Fruit fly (Drosophila melanogaster): Measurements from ENCODE around the gene CG5895.

Gene CG5895

DNA sequence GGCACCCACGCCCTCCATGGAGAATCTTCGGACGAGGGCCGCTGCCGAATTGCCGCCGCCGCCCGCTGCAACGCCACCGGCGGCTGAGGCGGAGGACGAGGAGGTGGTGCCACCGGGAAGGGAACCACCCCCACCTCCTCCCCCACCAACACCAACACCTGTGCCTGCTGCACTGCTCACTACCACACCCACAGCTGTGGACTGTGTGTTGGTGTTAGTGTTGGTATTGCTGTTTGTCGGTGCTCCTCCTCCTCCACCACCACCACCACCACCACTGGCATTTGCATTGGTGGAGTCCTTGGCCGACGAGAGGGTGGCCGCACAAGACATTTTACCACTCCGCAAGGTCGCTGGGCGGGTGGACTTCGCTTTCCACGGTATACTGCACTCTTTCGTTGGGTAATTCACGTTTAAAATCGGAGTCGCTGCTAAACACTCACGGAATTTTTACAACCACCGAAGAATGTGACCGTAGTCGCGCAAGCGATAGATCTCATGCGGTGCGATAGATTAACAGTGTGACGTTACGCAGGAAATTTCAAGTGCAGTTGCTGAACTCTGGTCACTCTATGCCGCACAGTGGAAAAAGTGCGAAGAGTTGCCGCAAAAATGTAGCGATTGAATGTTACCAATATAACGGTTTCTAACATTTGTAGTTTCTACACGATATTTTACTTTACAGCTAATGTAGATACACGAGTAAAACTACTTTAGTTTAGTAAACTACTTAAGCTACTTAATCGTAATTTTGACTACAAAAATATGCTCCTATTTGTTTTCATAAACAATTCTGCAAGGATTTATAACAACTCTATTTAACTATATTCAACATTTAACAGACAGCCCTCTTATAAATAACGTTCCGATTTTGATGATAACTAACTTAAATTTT lies 23.7 kb upstream of the CG5895 start, which contains the start of gene mib1 (continued):
- TF ChIP-seq rib (GFP tag; IDR thresholded peaks at IDR 0.05) (0 out of 2 replicates have a peak, but pooled peaks have one; percentile 16), chinmo (GFP tag; IDR thresholded peaks at IDR 0.05; ENCODE audit: partially characterized antibody) (peak; percentile 95; the same call in 3 of the 4 replicates), en (GFP tag; optimal IDR thresholded peaks at IDR 0.05) (no peak), Bgb (GFP tag; IDR thresholded peaks at IDR 0.05; ENCODE audit: partially characterized antibody) (peak; percentile 95), knrl (GFP tag; IDR thresholded peaks at IDR 0.05; ENCODE audit: partially characterized antibody) (peak; percentile 89), onecut (GFP tag; IDR thresholded peaks at IDR 0.05) (peak; percentile 37; the same call in 1 of the 2 replicates), nerfin-2 (GFP tag; IDR thresholded peaks at IDR 0.05; ENCODE audit: partially characterized antibody) (peak; percentile 71), H15 (GFP tag; IDR thresholded peaks at IDR 0.05) (0 out of 3 replicates have a peak, but pooled peaks have one; percentile 8), kah (GFP tag; optimal IDR thresholded peaks at IDR 0.05) (peak; percentile 86), Nf-YA (GFP tag; IDR thresholded peaks at IDR 0.05) (no peak; the same call in 1 of the 2 replicates), cato (GFP tag; optimal IDR thresholded peaks at IDR 0.05; ENCODE audit: borderline replicate concordance) (no peak), CG32532 (GFP tag; IDR thresholded peaks at IDR 0.05) (peak; percentile 57), unc-4 (GFP tag; IDR thresholded peaks at IDR 0.05; ENCODE audit: partially characterized antibody) (peak; percentile 82), CG9797 (GFP tag; optimal IDR thresholded peaks at IDR 0.05) (peak; percentile 99), Adf1 (GFP tag; IDR thresholded peaks at IDR 0.05) (peak; percentile 38; the same call in 1 of the 2 replicates), CG12155 (GFP tag; optimal IDR thresholded peaks at IDR 0.05) (no peak), Vsx1 (GFP tag; optimal IDR thresholded peaks at IDR 0.05) (no peak), vnd (GFP tag; IDR thresholded peaks at IDR 0.05; ENCODE audit: partially characterized antibody) (peak; percentile 82), tna (GFP tag; IDR thresholded peaks at IDR 0.05; ENCODE audit: partially characterized antibody) (peak; percentile 76), Bteb2 (GFP tag; optimal IDR thresholded peaks at IDR 0.05) (no peak), Jarid2 (GFP tag; optimal IDR thresholded peaks at IDR 0.05) (peak; percentile 70), sim (GFP tag; IDR thresholded peaks at IDR 0.05) (no peak), ftz-f1 (GFP tag; optimal IDR thresholded peaks at IDR 0.05) (peak; percentile 64), chif (GFP tag; optimal IDR thresholded peaks at IDR 0.05) (peak in 1 of 2 experiments; percentile 15), cwo (GFP tag; optimal IDR thresholded peaks at IDR 0.05) (peak; percentile 3), CG17802 (tag; optimal IDR thresholded peaks at IDR 0.05) (no peak), sob (GFP tag; IDR thresholded peaks at IDR 0.05) (peak; percentile 65; the same call in 1 of the 2 replicates), CG16863 (GFP tag; optimal IDR thresholded peaks at IDR 0.05) (no peak), Doc3 (GFP tag; IDR thresholded peaks at IDR 0.05; ENCODE audit: partially characterized antibody) (peak; percentile 72), Ptx1 (GFP tag; IDR thresholded peaks at IDR 0.05) (peak; percentile 26; the same call in 1 of the 2 replicates), Hr51 (GFP tag; optimal IDR thresholded peaks at IDR 0.05) (peak in 1 of 2 experiments; percentile 5), Ada2b (GFP tag; IDR thresholded peaks at IDR 0.05) (no peak), Sry-β (GFP tag; optimal IDR thresholded peaks at IDR 0.05) (peak; percentile 58), CG12236 (GFP tag; optimal IDR thresholded peaks at IDR 0.05) (no peak), Meics (GFP tag; optimal IDR thresholded peaks at IDR 0.05) (peak; percentile 13), Abd-B (GFP tag; optimal IDR thresholded peaks at IDR 0.05) (peak; percentile 78), Gsc (GFP tag; IDR thresholded peaks at IDR 0.05) (no peak), al (GFP tag; IDR thresholded peaks at IDR 0.05) (0 out of 2 replicates have a peak, but pooled peaks have one; percentile 13), gcm2 (GFP tag; optimal IDR thresholded peaks at IDR 0.05) (no peak), CG34224 (GFP tag; IDR thresholded peaks at IDR 0.05; ENCODE audit: partially characterized antibody) (peak; percentile 92), dmrt99B (tag; optimal IDR thresholded peaks at IDR 0.05) (peak; percentile 37), Ssrp (tag; optimal IDR thresholded peaks at IDR 0.05) (no peak), gsb-n (tag; optimal IDR thresholded peaks at IDR 0.05) (peak; percentile 55), CG17385 (GFP tag; optimal IDR thresholded peaks at IDR 0.05) (peak; percentile 6), CG14965 (GFP tag; optimal IDR thresholded peaks at IDR 0.05; ENCODE audit: borderline replicate concordance) (no peak), phol (tag; optimal IDR thresholded peaks at IDR 0.05) (peak; percentile 62)
